Worm (Caenorhabditis elegans) whole organism, young adult: ENCODE results near the gene fntb-1.

Experiments used
- Y79H2A.3 ChIP-seq: fragments of 200-800 bp; sonication (Bioruptor generic); conservative IDR thresholded peaks from 2 replicates; pipeline ENCODE4 v1.3.6; 2022; ENCODE audit warnings: missing genetic modification reagents, missing genetic modification characterization, missing compliant biosample characterization
- akir-1 ChIP-seq: fragments of 200-800 bp; sonication (Bioruptor generic); optimal IDR thresholded peaks from 2 replicates; lab custom pipeline; 2018; ENCODE audit warnings: mild to moderate bottlenecking, missing genetic modification characterization, moderate library complexity, missing compliant biosample characterization
- dpl-1 ChIP-seq: fragments of 150-350 bp; optimal IDR thresholded peaks from 2 replicates; lab custom pipeline; 2014; ENCODE audit warnings: missing biosample characterization, missing genetic modification reagents, missing genetic modification characterization
- egrh-3 ChIP-seq: fragments of 200-800 bp; sonication (Bioruptor generic); IDR thresholded peaks from 2 replicates; pipeline ENCODE4 v1.3.6; 2022; ENCODE audit warnings: missing genetic modification reagents, missing genetic modification characterization, missing compliant biosample characterization
- let-526 ChIP-seq: fragments of 200-800 bp; sonication (Bioruptor generic); IDR thresholded peaks from 2 replicates; pipeline ENCODE4 v1.3.6; 2022; ENCODE audit warnings: missing genetic modification reagents, missing genetic modification characterization, missing compliant biosample characterization
- tbx-9 ChIP-seq: sonication (generic microtip); optimal IDR thresholded peaks from 2 replicates; lab custom pipeline; 2016; ENCODE audit warnings: borderline replicate concordance, missing genetic modification characterization, inconsistent platforms, missing compliant biosample characterization

ce11 chrV:14462653-14463052 is 15.2 kb downstream of the fntb-1 start:
- TF ChIP-seq egrh-3 (GFP tag; lab: Robert Waterston, UW) (no peak), let-526 (no peak), akir-1 (no peak), dpl-1 (no peak), Y79H2A.3 (GFP tag; lab: Robert Waterston, UW) (no peak), tbx-9 (tag; lab: Kevin White, UChicago) (no peak)
